Worm (Caenorhabditis elegans): ENCODE measurements around the gene C35D10.7.

ce11 chrIII:4842173-4842572 lies 13.8 kb upstream of the C35D10.7 start, which contains the start of gene clec-156:
- TF ChIP-seq flt-1 (GFP tag; IDR thresholded peaks at IDR 0.05) (no peak), med-1 (GFP tag; optimal IDR thresholded peaks at IDR 0.05; ENCODE audit: insufficient read depth) (no peak)
